Fruit fly (Drosophila melanogaster) whole organism: ENCODE data around the gene CG18048.

Experiments used
- CG8478 ChIP-seq: fragments of >200 bp; optimal IDR thresholded peaks from 2 replicates; lab custom pipeline; 2018; ENCODE audit warnings: inconsistent platforms
- Dll ChIP-seq: fragments of >200 bp; optimal IDR thresholded peaks from 2 replicates; lab custom pipeline; 2017
- EcR ChIP-seq, 2 experiments: fragments of >200 bp; optimal IDR thresholded peaks; 2 replicates each; lab custom pipeline; 2017; ENCODE audit warnings: missing biosample characterization in 2 of 2, missing genetic modification characterization in 2 of 2, missing genetic modification reagents in 2 of 2
- pan ChIP-seq: fragments of >200 bp; optimal IDR thresholded peaks from 2 replicates; lab custom pipeline; 2017
- psq ChIP-seq: fragments of >200 bp; optimal IDR thresholded peaks from 2 replicates; lab custom pipeline; 2017

- TF ChIP-seq pan (lab: Kevin White, UChicago) (no peak), CG8478 (lab: Kevin White, UChicago) (no peak), psq (no peak), EcR (GFP tag; optimal IDR thresholded peaks at IDR 0.05; lab: Kevin White, UChicago) (no peak), Dll (lab: Kevin White, UChicago) (no peak)
Measured at dm6 chr3R:6352893-6353623, 7.1 kb downstream of the CG18048 start.
